Worm (Caenorhabditis elegans): ENCODE results near the gene C33D9.3.

- TF ChIP-seq skn-1 (tag; optimal IDR thresholded peaks at IDR 0.05), result no peak
- peak; percentile 9 for TF ChIP-seq nhr-47 (tag; optimal IDR thresholded peaks at IDR 0.05)
- TF ChIP-seq lin-14 (GFP tag; optimal IDR thresholded peaks at IDR 0.05), result peak; percentile 54
Measured at ce11 chrIV:8826606-8827000, 33.9 kb upstream of the C33D9.3 start.
